Worm (Caenorhabditis elegans) whole organism, young adult: ENCODE measurements around the gene lsd-1.

Experiments used
- B0261.1 ChIP-seq: sonication (generic microtip); optimal IDR thresholded peaks from 2 replicates; lab custom pipeline; 2016; ENCODE audit warnings: mild to moderate bottlenecking, missing genetic modification characterization, moderate library complexity, missing compliant biosample characterization
- F49E8.2 ChIP-seq: sonication (generic microtip); optimal IDR thresholded peaks from 3 replicates; lab custom pipeline; 2017; ENCODE audit warnings: missing genetic modification characterization, mild to moderate bottlenecking, missing compliant biosample characterization, antibody characterized with exemption, moderate library complexity; ENCODE audit not compliant: insufficient read depth
- F52B5.7 ChIP-seq: sonication (generic microtip); optimal IDR thresholded peaks from 2 replicates; lab custom pipeline; 2016; ENCODE audit warnings: mild to moderate bottlenecking, missing genetic modification characterization, missing compliant biosample characterization
- K12H6.12 ChIP-seq: fragments of 200-800 bp; sonication (Bioruptor generic); optimal IDR thresholded peaks from 2 replicates; lab custom pipeline; 2018; ENCODE audit warnings: mild to moderate bottlenecking, missing genetic modification characterization, missing compliant biosample characterization
- T26A5.8 ChIP-seq: sonication (generic microtip); optimal IDR thresholded peaks from 2 replicates; lab custom pipeline; 2016; ENCODE audit warnings: missing genetic modification characterization, missing compliant biosample characterization
- Y56A3A.18 ChIP-seq: fragments of 200-800 bp; sonication (Bioruptor generic); IDR thresholded peaks from 2 replicates; pipeline ENCODE4 v1.3.6; 2022; ENCODE audit warnings: missing genetic modification reagents, missing genetic modification characterization, missing compliant biosample characterization
- Y79H2A.3 ChIP-seq: fragments of 200-800 bp; sonication (Bioruptor generic); conservative IDR thresholded peaks from 2 replicates; pipeline ENCODE4 v1.3.6; 2022; ENCODE audit warnings: missing genetic modification reagents, missing genetic modification characterization, missing compliant biosample characterization
- aptf-2 ChIP-seq: fragments of 200-800 bp; sonication (Bioruptor generic); conservative IDR thresholded peaks from 2 replicates; pipeline ENCODE4 v1.3.6; 2022; ENCODE audit warnings: missing genetic modification reagents, missing genetic modification characterization, missing compliant biosample characterization
- aptf-3 ChIP-seq: fragments of 200-800 bp; sonication (Bioruptor generic); IDR thresholded peaks from 2 replicates; pipeline ENCODE4 v1.3.6; 2022; ENCODE audit warnings: missing genetic modification characterization, missing compliant biosample characterization
- attf-6 ChIP-seq: fragments of 200-800 bp; sonication (Bioruptor generic); IDR thresholded peaks from 2 replicates; pipeline ENCODE4 v1.3.6; 2022; ENCODE audit warnings: missing genetic modification reagents, missing genetic modification characterization, missing compliant biosample characterization
- bed-1 ChIP-seq: fragments of 200-800 bp; sonication (Bioruptor generic); IDR thresholded peaks from 2 replicates; pipeline ENCODE4 v1.3.6; 2022; ENCODE audit warnings: missing genetic modification reagents, missing genetic modification characterization, missing compliant biosample characterization
- ceh-91 ChIP-seq: fragments of 200-800 bp; sonication (Bioruptor generic); IDR thresholded peaks from 2 replicates; pipeline ENCODE4 v1.3.6; 2022; ENCODE audit warnings: missing genetic modification reagents, missing genetic modification characterization, missing compliant biosample characterization
- chd-7 ChIP-seq: sonication (generic microtip); optimal IDR thresholded peaks from 2 replicates; lab custom pipeline; 2016; ENCODE audit warnings: mild to moderate bottlenecking, missing genetic modification characterization, moderate library complexity, missing compliant biosample characterization
- die-1 ChIP-seq: sonication (generic microtip); optimal IDR thresholded peaks from 2 replicates; lab custom pipeline; 2016; ENCODE audit warnings: missing genotype, mild to moderate bottlenecking, missing genetic modification characterization, missing compliant biosample characterization
- egl-18 ChIP-seq: fragments of 200-800 bp; sonication (Bioruptor generic); IDR thresholded peaks from 2 replicates; pipeline ENCODE4 v1.3.6; 2022; ENCODE audit warnings: missing genetic modification reagents, missing genetic modification characterization, missing compliant biosample characterization
- egrh-3 ChIP-seq: fragments of 200-800 bp; sonication (Bioruptor generic); IDR thresholded peaks from 2 replicates; pipeline ENCODE4 v1.3.6; 2022; ENCODE audit warnings: missing genetic modification reagents, missing genetic modification characterization, missing compliant biosample characterization
- him-1 ChIP-seq: sonication (generic microtip); optimal IDR thresholded peaks from 2 replicates; lab custom pipeline; 2016; ENCODE audit warnings: missing genotype, missing genetic modification reagents, missing genetic modification characterization, missing compliant biosample characterization
- hlh-26 ChIP-seq: fragments of 200-800 bp; sonication (Bioruptor generic); conservative IDR thresholded peaks from 2 replicates; pipeline ENCODE4 v1.3.6; 2022; ENCODE audit warnings: missing genetic modification reagents, missing genetic modification characterization, missing compliant biosample characterization
- hmg-1.2 ChIP-seq: fragments of 200-800 bp; sonication (Bioruptor generic); IDR thresholded peaks from 2 replicates; pipeline ENCODE4 v1.3.6; 2022; ENCODE audit warnings: missing genetic modification reagents, missing genetic modification characterization, missing compliant biosample characterization
- hsf-1 ChIP-seq: fragments of 200-800 bp; sonication (Bioruptor generic); IDR thresholded peaks from 2 replicates; pipeline ENCODE4 v1.3.6; 2022; ENCODE audit warnings: missing genetic modification reagents, missing genetic modification characterization, missing compliant biosample characterization
- lag-1 ChIP-seq: fragments of 200-800 bp; sonication (Bioruptor generic); IDR thresholded peaks from 2 replicates; pipeline ENCODE4 v1.3.6; 2022; ENCODE audit warnings: missing genetic modification reagents, missing genetic modification characterization, missing compliant biosample characterization
- let-607 ChIP-seq, 2 experiments: fragments of 200-800 bp in 1 of 2; sonication (Bioruptor generic) in 1 of 2; sonication (generic microtip) in 1 of 2; optimal IDR thresholded peaks; 2 replicates each; lab custom pipeline; 2016 to 2018; ENCODE audit warnings: mild to moderate bottlenecking in 2 of 2, missing compliant biosample characterization in 2 of 2, missing genetic modification characterization in 2 of 2, moderate library complexity in 2 of 2, missing genotype in 1 of 2
- lin-35 ChIP-seq, 3 experiments: fragments of 150-350 bp in 2 of 3; sonication (generic microtip) in 1 of 3; optimal IDR thresholded peaks; 2 replicates each; lab custom pipeline; 2014 to 2018; ENCODE audit warnings: missing biosample characterization in 3 of 3, missing genetic modification characterization in 3 of 3, missing genetic modification reagents in 3 of 3
- lin-40 ChIP-seq: sonication (generic microtip); optimal IDR thresholded peaks from 2 replicates; lab custom pipeline; 2016; ENCODE audit warnings: missing genetic modification characterization, mild to moderate bottlenecking, missing compliant biosample characterization, missing genotype, missing genetic modification reagents
- lir-1 ChIP-seq: fragments of 200-800 bp; sonication (Bioruptor generic); conservative IDR thresholded peaks from 2 replicates; pipeline ENCODE4 v1.3.6; 2022; ENCODE audit warnings: missing genetic modification reagents, missing genetic modification characterization, missing compliant biosample characterization
- lsl-1 ChIP-seq: fragments of 200-800 bp; sonication (Bioruptor generic); optimal IDR thresholded peaks from 2 replicates; lab custom pipeline; 2018; ENCODE audit warnings: mild to moderate bottlenecking, missing genetic modification characterization, moderate library complexity, missing compliant biosample characterization
- madf-10 ChIP-seq: sonication (generic microtip); optimal IDR thresholded peaks from 2 replicates; lab custom pipeline; 2016; ENCODE audit warnings: mild to moderate bottlenecking, missing genetic modification characterization, missing compliant biosample characterization
- madf-6 ChIP-seq: fragments of 200-800 bp; sonication (Bioruptor generic); IDR thresholded peaks from 2 replicates; pipeline ENCODE4 v1.3.6; 2022; ENCODE audit warnings: missing genetic modification reagents, missing genetic modification characterization, missing compliant biosample characterization
- nfya-1 ChIP-seq: sonication (generic microtip); optimal IDR thresholded peaks from 2 replicates; lab custom pipeline; 2017; ENCODE audit warnings: antibody characterized with exemption, missing compliant biosample characterization, missing genetic modification characterization, borderline replicate concordance; ENCODE audit not compliant: insufficient read depth
- nhr-120 ChIP-seq: fragments of 200-800 bp; sonication (Bioruptor generic); IDR thresholded peaks from 2 replicates; pipeline ENCODE4 v1.3.6; 2022; ENCODE audit warnings: missing genetic modification characterization, missing compliant biosample characterization
- pha-4 ChIP-seq: fragments of 150-350 bp; sonication (generic microtip); optimal IDR thresholded peaks from 2 replicates; lab custom pipeline; 2014; ENCODE audit warnings: missing biosample characterization, missing genetic modification reagents, missing genetic modification characterization
- rec-8 ChIP-seq, 2 experiments: sonication (generic microtip); optimal IDR thresholded peaks; 2 replicates each; lab custom pipeline; 2016; ENCODE audit warnings: mild to moderate bottlenecking in 2 of 2, missing genetic modification characterization in 2 of 2, missing genetic modification reagents in 2 of 2, missing genotype in 2 of 2, missing biosample characterization in 1 of 2, missing compliant biosample characterization in 1 of 2, moderate library complexity in 1 of 2
- repo-1 ChIP-seq: sonication (generic microtip); optimal IDR thresholded peaks from 2 replicates; lab custom pipeline; 2017; ENCODE audit warnings: mild to moderate bottlenecking, missing genetic modification characterization, missing compliant biosample characterization
- sea-2 ChIP-seq: fragments of 200-800 bp; sonication (Bioruptor generic); IDR thresholded peaks from 2 replicates; pipeline ENCODE4 v1.3.6; 2022; ENCODE audit warnings: missing genetic modification characterization, missing compliant biosample characterization
- snpc-1.1 ChIP-seq: sonication (generic microtip); optimal IDR thresholded peaks from 2 replicates; lab custom pipeline; 2017; ENCODE audit warnings: missing genetic modification characterization, mild to moderate bottlenecking, missing compliant biosample characterization, antibody characterized with exemption, moderate library complexity, missing genotype, missing genetic modification reagents; ENCODE audit not compliant: insufficient read depth
- snpc-1.3 ChIP-seq: sonication (generic microtip); optimal IDR thresholded peaks from 2 replicates; lab custom pipeline; 2017; ENCODE audit warnings: missing genetic modification characterization, mild to moderate bottlenecking, missing compliant biosample characterization, antibody characterized with exemption, moderate library complexity, missing genotype, missing genetic modification reagents; ENCODE audit not compliant: insufficient read depth
- snpc-4 ChIP-seq, 5 experiments: fragments of 150-350 bp in 1 of 5; sonication (generic microtip) in 4 of 5; optimal IDR thresholded peaks; 2 replicates each; lab custom pipeline; 2014 to 2018; ENCODE audit warnings: missing genetic modification characterization in 5 of 5, missing biosample characterization in 3 of 5, antibody characterized with exemption in 2 of 5, mild to moderate bottlenecking in 2 of 5, missing compliant biosample characterization in 2 of 5, missing genotype in 2 of 5, moderate library complexity in 2 of 5, missing genetic modification reagents in 1 of 5
- somi-1 ChIP-seq: fragments of 200-800 bp; sonication (Bioruptor generic); optimal IDR thresholded peaks from 2 replicates; lab custom pipeline; 2018; ENCODE audit warnings: mild to moderate bottlenecking, missing genetic modification characterization, missing compliant biosample characterization
- tbp1 ChIP-seq: fragments of 200-800 bp; sonication (Bioruptor generic); optimal IDR thresholded peaks from 2 replicates; lab custom pipeline; 2018; ENCODE audit warnings: mild to moderate bottlenecking, missing genetic modification characterization, missing compliant biosample characterization
- zfh-2 ChIP-seq: fragments of 200-800 bp; sonication (Bioruptor generic); conservative IDR thresholded peaks from 2 replicates; pipeline ENCODE4 v1.3.6; 2022; ENCODE audit warnings: missing genetic modification reagents, missing genetic modification characterization, missing compliant biosample characterization
- ztf-18 ChIP-seq: sonication (generic microtip); optimal IDR thresholded peaks from 2 replicates; lab custom pipeline; 2016; ENCODE audit warnings: missing genotype, mild to moderate bottlenecking, missing genetic modification characterization, missing compliant biosample characterization
- ztf-25 ChIP-seq: fragments of 200-800 bp; sonication (Bioruptor generic); IDR thresholded peaks from 2 replicates; pipeline ENCODE4 v1.3.6; 2022; ENCODE audit warnings: missing genetic modification reagents, missing genetic modification characterization, missing compliant biosample characterization
- ztf-26 ChIP-seq: sonication (generic microtip); optimal IDR thresholded peaks from 2 replicates; lab custom pipeline; 2017; ENCODE audit warnings: missing genetic modification characterization, missing compliant biosample characterization
- ztf-6 ChIP-seq: fragments of 200-800 bp; sonication (Bioruptor generic); IDR thresholded peaks from 2 replicates; pipeline ENCODE4 v1.3.6; 2022; ENCODE audit warnings: missing genetic modification reagents, missing genetic modification characterization, missing compliant biosample characterization

lsd-1 gene

ce11 chrX:11937343-11937935 is 11.2 kb upstream of the lsd-1 start (continued):
- TF ChIP-seq snpc-1.3 (tag; lab: Kevin White, UChicago): peak; percentile 24
- TF ChIP-seq T26A5.8 (tag; lab: Kevin White, UChicago): no peak
- peak; percentile 68 for TF ChIP-seq ztf-18 (tag; lab: Kevin White, UChicago)
- TF ChIP-seq madf-10 (tag; lab: Kevin White, UChicago): peak; percentile 96
- TF ChIP-seq rec-8 (tag; optimal IDR thresholded peaks at IDR 0.05; lab: Kevin White, UChicago): peak; percentile 6 to 26
- no peak for TF ChIP-seq hlh-26
- peak; percentile 94 for TF ChIP-seq K12H6.12 (tag; lab: Kevin White, UChicago)
- TF ChIP-seq ceh-91 (GFP tag; lab: Robert Waterston, UW): peak; percentile 18; the same call in 1 of the 2 replicates
- TF ChIP-seq Y56A3A.18 (GFP tag; lab: Robert Waterston, UW): peak; percentile 99
- TF ChIP-seq lsl-1: no peak
- TF ChIP-seq egl-18: peak; percentile 95
- peak; percentile 97 for TF ChIP-seq chd-7 (tag; lab: Kevin White, UChicago)
- TF ChIP-seq repo-1: peak; percentile 98
- peak; percentile 92 for TF ChIP-seq nhr-120 (GFP tag; lab: Robert Waterston, UW)
- peak; percentile 55 to 93 for TF ChIP-seq let-607 (tag; optimal IDR thresholded peaks at IDR 0.05; lab: Kevin White, UChicago)
- TF ChIP-seq bed-1: peak; percentile 90; the same call in 1 of the 2 replicates
- peak; percentile 96 for TF ChIP-seq pha-4 (tag; lab: Kevin White, UChicago)
- TF ChIP-seq nfya-1 (tag; lab: Kevin White, UChicago): no peak
- no peak for TF ChIP-seq snpc-1.1 (tag; lab: Kevin White, UChicago)
- peak; percentile 85 for TF ChIP-seq hmg-1.2 (GFP tag; lab: Robert Waterston, UW)
- no peak for TF ChIP-seq him-1 (tag; lab: Kevin White, UChicago)
- TF ChIP-seq sea-2 (GFP tag; lab: Robert Waterston, UW): 0 out of 2 replicates have a peak, but pooled peaks have one; percentile 49
- TF ChIP-seq F49E8.2: no peak
- TF ChIP-seq lag-1 (GFP tag; lab: Robert Waterston, UW): peak; percentile 95
- TF ChIP-seq B0261.1 (tag; lab: Kevin White, UChicago): peak; percentile 65
- no peak for TF ChIP-seq egrh-3 (GFP tag; lab: Robert Waterston, UW)
- no peak for TF ChIP-seq zfh-2
- TF ChIP-seq attf-6 (GFP tag; lab: Robert Waterston, UW): no peak
- TF ChIP-seq die-1: peak; percentile 45
- TF ChIP-seq aptf-2: no peak

DNA sequence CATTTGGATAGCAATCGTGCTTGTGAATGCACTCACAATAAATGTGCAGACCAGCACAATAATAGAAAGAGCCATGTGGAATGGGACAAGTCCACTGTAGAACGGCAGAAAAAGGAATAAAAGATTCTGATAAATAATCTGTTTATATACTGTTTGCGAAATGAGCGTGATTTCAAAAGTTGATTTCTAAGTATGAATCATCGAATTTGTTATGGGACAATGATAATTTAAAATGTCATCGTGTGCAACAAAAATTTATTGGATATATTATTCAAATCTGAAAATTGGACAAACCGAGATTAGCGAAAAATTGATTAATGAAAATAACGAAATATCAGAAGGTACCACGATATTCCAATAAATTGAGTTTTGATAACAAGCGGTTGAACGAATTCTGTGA is 9.8 kb upstream of the lsd-1 start, which contains the start of gene F55G7.5:
F55G7.5 (minus strand) TSS at position 101 of the 400 bp plus-strand sequence.
- TF ChIP-seq madf-6: no peak
- no peak for TF ChIP-seq tbp1 (GFP tag; lab: Kevin White, UChicago)
- no peak for TF ChIP-seq hlh-26
- TF ChIP-seq ztf-25 (GFP tag; lab: Robert Waterston, UW): no peak
- no peak for TF ChIP-seq madf-10 (tag; lab: Kevin White, UChicago)
- TF ChIP-seq lin-40: no peak
- no peak for TF ChIP-seq lin-35 (GFP tag; optimal IDR thresholded peaks at IDR 0.05; lab: Kevin White, UChicago)
- TF ChIP-seq somi-1 (GFP tag; lab: Kevin White, UChicago): no peak
- TF ChIP-seq lir-1 (GFP tag; lab: Robert Waterston, UW): no peak
- no peak for TF ChIP-seq ztf-6 (GFP tag; lab: Robert Waterston, UW)
- no peak for TF ChIP-seq Y79H2A.3 (GFP tag; lab: Robert Waterston, UW)
- TF ChIP-seq repo-1: no peak
- no peak for TF ChIP-seq aptf-3 (GFP tag; lab: Robert Waterston, UW)
- TF ChIP-seq ztf-26 (tag; lab: Kevin White, UChicago): no peak
- no peak for TF ChIP-seq snpc-4 (GFP tag; optimal IDR thresholded peaks at IDR 0.05; lab: Kevin White, UChicago)
- TF ChIP-seq snpc-4 (tag; optimal IDR thresholded peaks at IDR 0.05; lab: Kevin White, UChicago): no peak
- TF ChIP-seq hsf-1 (GFP tag; lab: Robert Waterston, UW): no peak
- no peak for TF ChIP-seq F52B5.7 (tag; lab: Kevin White, UChicago)
- no peak for TF ChIP-seq let-607 (tag; optimal IDR thresholded peaks at IDR 0.05; lab: Kevin White, UChicago)
